Fruit fly (Drosophila melanogaster): ENCODE data around the gene Ets65A.

- TF ChIP-seq kay (GFP tag; ENCODE audit: borderline replicate concordance) (no peak), cnc (optimal IDR thresholded peaks at IDR 0.05) (no peak), CG5204 (GFP tag; optimal IDR thresholded peaks at IDR 0.05) (no peak), bab1 (GFP tag; optimal IDR thresholded peaks at IDR 0.05) (no peak), CG7045 (GFP tag; optimal IDR thresholded peaks at IDR 0.05) (no peak), ovo (GFP tag; optimal IDR thresholded peaks at IDR 0.05) (no peak), Mnt (GFP tag; optimal IDR thresholded peaks at IDR 0.05) (no peak), CG14711 (tag; optimal IDR thresholded peaks at IDR 0.05) (no peak), cic (GFP tag; optimal IDR thresholded peaks at IDR 0.05) (no peak), Clk (GFP tag; optimal IDR thresholded peaks at IDR 0.05) (no peak)
Observed at dm6 chr3L:6125409-6125689, 27.9 kb downstream of the Ets65A start.

Measured in whole organism, adult.